Worm (Caenorhabditis elegans) whole organism, L4/young adult: ENCODE data around the gene srx-63.

ENCODE experiments used
- W03F9.2 ChIP-seq: fragments of 150-350 bp; optimal IDR thresholded peaks from 2 replicates; lab custom pipeline; 2014; ENCODE audit warnings: missing biosample characterization, missing genetic modification characterization
- dao-5 ChIP-seq: sonication (generic microtip); optimal IDR thresholded peaks from 2 replicates; lab custom pipeline; 2016; ENCODE audit warnings: missing genotype, missing genetic modification characterization, moderate library complexity, missing compliant biosample characterization
- him-1 ChIP-seq: sonication (generic microtip); optimal IDR thresholded peaks from 2 replicates; lab custom pipeline; 2016; ENCODE audit warnings: missing genotype, missing genetic modification reagents, missing genetic modification characterization, missing compliant biosample characterization

srx-63 gene

ce11 chrV:3912472-3912871, 19.0 kb upstream of the srx-63 start, which contains the start of gene srx-68:
srx-68 (plus strand) TSS chrV:3912772.
- no peak for TF ChIP-seq dao-5 (tag; lab: Kevin White, UChicago)

- TF ChIP-seq him-1 (tag; lab: Kevin White, UChicago), result no peak
These were observed 18.3 kb upstream of the srx-63 start for ce11 chrV:3913131-3913530.

- no peak for TF ChIP-seq dao-5 (tag; lab: Kevin White, UChicago)
- TF ChIP-seq W03F9.2 (tag; lab: Kevin White, UChicago), result no peak
- no peak for TF ChIP-seq him-1 (tag; lab: Kevin White, UChicago)
These were observed 14.9 kb upstream of the srx-63 start, which contains the start of gene srx-67 for ce11 chrV:3916480-3916879. srx-67 (plus strand) TSS chrV:3916780.

DNA sequence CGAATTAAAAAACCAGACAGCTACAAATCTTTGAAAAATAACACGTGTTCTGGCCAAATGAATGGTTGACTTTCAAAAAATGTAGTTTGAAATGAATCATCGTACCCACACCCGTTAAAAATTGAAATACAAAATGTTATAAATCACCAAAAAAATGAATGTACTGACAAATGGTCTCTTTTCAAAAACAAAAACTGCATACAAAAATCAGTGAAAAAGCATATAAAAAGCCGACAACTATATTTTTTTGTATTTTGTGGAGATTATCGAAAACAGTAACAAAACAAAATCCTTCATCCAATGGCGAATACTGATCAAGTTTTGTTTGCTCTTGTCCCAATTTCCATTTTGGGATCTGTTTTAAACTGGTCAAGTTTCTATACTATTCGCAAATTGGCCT, 12.1 kb upstream of the srx-63 start, which contains the start of gene srx-66:
TSS of gene srx-66 (plus strand) at position 301 of the 400 bp plus-strand sequence.
- TF ChIP-seq W03F9.2 (tag; lab: Kevin White, UChicago), result no peak
- TF ChIP-seq dao-5 (tag; lab: Kevin White, UChicago), result no peak
- TF ChIP-seq him-1 (tag; lab: Kevin White, UChicago), result no peak

ce11 chrV:3921635-3922034, 9.8 kb upstream of the srx-63 start, which contains the start of gene srx-65:
srx-65 (plus strand) TSS chrV:3921935.
- no peak for TF ChIP-seq dao-5 (tag; lab: Kevin White, UChicago)
- TF ChIP-seq W03F9.2 (tag; lab: Kevin White, UChicago), result no peak
- TF ChIP-seq him-1 (tag; lab: Kevin White, UChicago), result no peak

DNA sequence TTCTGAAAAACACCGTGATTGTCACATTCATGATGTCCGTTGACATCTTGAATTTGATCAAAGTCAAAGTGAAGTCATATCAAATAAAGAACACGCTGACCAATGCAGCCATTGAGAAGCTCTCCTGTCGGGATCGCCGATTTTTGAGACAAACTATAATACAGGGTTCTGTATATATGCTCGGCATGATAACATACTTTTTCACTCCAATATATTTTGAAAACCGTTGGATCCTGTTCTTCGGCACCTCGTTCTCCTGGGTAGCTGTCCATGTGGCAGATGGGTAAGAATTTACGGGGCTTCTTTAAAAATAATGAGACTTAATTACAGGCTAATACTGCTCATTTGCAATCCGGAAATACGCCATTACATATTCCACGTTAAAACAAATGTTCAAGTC, 8.9 kb upstream of the srx-63 start:
- no peak for TF ChIP-seq W03F9.2 (tag; lab: Kevin White, UChicago)
- no peak for TF ChIP-seq him-1 (tag; lab: Kevin White, UChicago)
- no peak for TF ChIP-seq dao-5 (tag; lab: Kevin White, UChicago)

DNA sequence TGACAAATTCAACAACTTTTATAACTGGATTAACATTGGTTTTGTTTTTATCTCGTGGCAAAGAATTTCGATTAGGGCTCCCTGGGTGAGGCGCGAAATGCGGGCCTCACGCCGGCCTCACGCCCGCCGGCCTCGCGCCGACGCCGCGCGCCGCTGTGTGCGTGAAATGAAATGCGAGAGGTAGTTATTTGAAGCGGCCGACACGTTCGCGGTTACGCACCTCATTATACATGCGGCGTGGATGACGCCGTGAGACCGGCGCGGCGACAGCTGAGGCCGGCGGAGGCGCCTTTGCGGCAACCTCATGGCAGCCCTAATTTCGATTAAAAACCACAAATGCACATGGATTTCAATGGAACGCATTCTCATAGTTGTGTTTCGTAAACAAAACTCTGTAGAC, 3.9 kb upstream of the srx-63 start:
- TF ChIP-seq him-1 (tag; lab: Kevin White, UChicago) (no peak), dao-5 (tag; lab: Kevin White, UChicago) (no peak), W03F9.2 (tag; lab: Kevin White, UChicago) (no peak)

DNA sequence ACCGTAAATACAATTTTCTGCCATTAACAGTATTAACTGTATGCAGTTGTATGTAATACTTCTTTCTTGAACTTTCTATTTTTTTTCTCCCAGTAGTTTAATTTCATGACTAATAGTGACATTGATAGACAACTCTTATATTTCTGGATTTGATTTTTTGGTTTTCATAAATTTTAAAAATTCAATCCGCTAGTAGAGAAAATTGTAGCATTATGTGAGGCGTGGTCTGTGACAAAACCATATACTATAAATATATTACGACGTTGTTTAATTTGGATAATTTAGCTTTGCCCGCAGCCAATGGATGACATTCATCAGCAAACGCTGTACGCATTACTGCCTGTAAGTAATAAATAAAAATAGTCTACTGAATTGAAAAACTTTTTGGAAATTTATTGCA, 2.3 kb upstream of the srx-63 start, which contains the start of gene srx-64:
TSS of gene srx-64 (plus strand) at position 301 of the 400 bp plus-strand sequence.
- TF ChIP-seq dao-5 (tag; lab: Kevin White, UChicago), result no peak
- TF ChIP-seq him-1 (tag; lab: Kevin White, UChicago), result no peak
- no peak for TF ChIP-seq W03F9.2 (tag; lab: Kevin White, UChicago)

ce11 chrV:3935892-3936478, 4.6 kb downstream of the srx-63 start, which contains the start of gene cyp-35A5:
cyp-35A5 (plus strand) TSS chrV:3936326.
- no peak for TF ChIP-seq W03F9.2 (tag; lab: Kevin White, UChicago)
- TF ChIP-seq dao-5 (tag; lab: Kevin White, UChicago), result no peak
- TF ChIP-seq him-1 (tag; lab: Kevin White, UChicago), result no peak

- TF ChIP-seq W03F9.2 (tag; lab: Kevin White, UChicago) (no peak), dao-5 (tag; lab: Kevin White, UChicago) (no peak), him-1 (tag; lab: Kevin White, UChicago) (no peak)
These were observed 7.4 kb downstream of the srx-63 start, which contains the start of gene cyp-35B1 for ce11 chrV:3938789-3939188. cyp-35B1 (plus strand) TSS chrV:3939032.

- no peak for TF ChIP-seq him-1 (tag; lab: Kevin White, UChicago)
- no peak for TF ChIP-seq W03F9.2 (tag; lab: Kevin White, UChicago)
- TF ChIP-seq dao-5 (tag; lab: Kevin White, UChicago), result no peak
These were observed 10.4 kb downstream of the srx-63 start, which contains the start of gene cyp-35B2 for ce11 chrV:3941860-3942259. cyp-35B2 (plus strand) TSS chrV:3942160.

ce11 chrV:3943364-3943763, 11.9 kb downstream of the srx-63 start:
- TF ChIP-seq him-1 (tag; lab: Kevin White, UChicago) (no peak), dao-5 (tag; lab: Kevin White, UChicago) (no peak), W03F9.2 (tag; lab: Kevin White, UChicago) (no peak)

- no peak for TF ChIP-seq him-1 (tag; lab: Kevin White, UChicago)
- TF ChIP-seq dao-5 (tag; lab: Kevin White, UChicago), result no peak
- no peak for TF ChIP-seq W03F9.2 (tag; lab: Kevin White, UChicago)
These were observed 13.6 kb downstream of the srx-63 start, which contains the start of gene cyp-35B3 for ce11 chrV:3945053-3945452. cyp-35B3 (plus strand) TSS chrV:3945353.

DNA sequence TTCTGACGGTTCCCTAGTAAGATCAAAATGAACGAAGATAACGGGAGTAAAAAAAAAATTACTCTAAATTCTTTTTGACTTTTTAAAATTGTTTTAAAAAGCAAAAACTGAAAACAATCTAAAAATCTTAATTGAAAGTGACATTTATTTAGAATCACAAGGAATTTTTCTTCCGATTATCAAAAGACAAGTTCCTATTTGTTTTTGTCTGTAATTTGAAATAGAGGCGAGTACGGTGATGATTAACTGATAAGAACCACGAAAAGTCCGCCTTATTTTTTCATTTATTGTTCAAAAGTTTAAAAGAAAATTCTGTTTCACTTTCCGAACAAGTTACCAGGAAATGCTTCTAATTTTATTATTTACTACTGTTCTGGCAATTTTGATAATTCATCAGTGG, 18.3 kb downstream of the srx-63 start, which contains the start of gene dach-1:
TSS of gene dach-1 (plus strand) at position 301 of the 400 bp plus-strand sequence.
- no peak for TF ChIP-seq him-1 (tag; lab: Kevin White, UChicago)
- TF ChIP-seq dao-5 (tag; lab: Kevin White, UChicago), result no peak
- TF ChIP-seq W03F9.2 (tag; lab: Kevin White, UChicago), result no peak
